Fruit fly (Drosophila melanogaster) whole organism, wandering third instar larva: ENCODE measurements around the gene CG7841.

Experiments used
- Dfd ChIP-seq: fragments of >200 bp; optimal IDR thresholded peaks from 2 replicates; lab custom pipeline; 2017; ENCODE audit warnings: missing biosample characterization, missing genetic modification characterization
- HLH106 ChIP-seq: fragments of 200-800 bp; optimal IDR thresholded peaks from 3 replicates; lab custom pipeline; 2019; ENCODE audit warnings: missing biosample characterization, mild to moderate bottlenecking, missing genetic modification characterization, moderate library complexity
- Mio ChIP-seq: sonication (Bioruptor generic); optimal IDR thresholded peaks from 2 replicates; lab custom pipeline; 2016; ENCODE audit warnings: missing biosample characterization, missing genetic modification characterization
- N ChIP-seq: fragments of >200 bp; optimal IDR thresholded peaks from 2 replicates; lab custom pipeline; 2018; ENCODE audit warnings: missing biosample characterization, missing external identifiers, missing genetic modification characterization
- Vsx2 ChIP-seq: fragments of 200-300, 225-300 bp; sonication (Bioruptor generic); optimal IDR thresholded peaks from 2 replicates; lab custom pipeline; 2018; ENCODE audit warnings: missing biosample characterization, missing genetic modification characterization; ENCODE audit not compliant: partially characterized antibody
- br ChIP-seq: fragments of 200-800 bp; sonication (Bioruptor generic); optimal IDR thresholded peaks from 2 replicates; lab custom pipeline; 2016; ENCODE audit warnings: missing biosample characterization, missing genetic modification characterization
- dl ChIP-seq, 2 experiments: fragments of 175-275, 200-275 bp in 1 of 2; fragments of 200-275 bp in 1 of 2; sonication (Bioruptor generic); optimal IDR thresholded peaks; lab custom pipeline; 2018; ENCODE audit warnings: mild to moderate bottlenecking in 2 of 2, missing biosample characterization in 2 of 2, missing genetic modification characterization in 2 of 2, moderate library complexity in 2 of 2; ENCODE audit not compliant: partially characterized antibody in 2 of 2, insufficient read depth in 1 of 2
- fru ChIP-seq: fragments of 200-800 bp; sonication (Bioruptor generic); optimal IDR thresholded peaks from 3 replicates; lab custom pipeline; 2016; ENCODE audit warnings: missing biosample characterization, mild to moderate bottlenecking, missing genetic modification characterization
- h ChIP-seq: fragments of 200-800 bp; sonication (Bioruptor generic); optimal IDR thresholded peaks from 3 replicates; lab custom pipeline; 2016; ENCODE audit warnings: missing biosample characterization, mild to moderate bottlenecking, missing genetic modification characterization
- lola ChIP-seq: fragments of >200 bp; optimal IDR thresholded peaks from 2 replicates; lab custom pipeline; 2017; ENCODE audit warnings: missing biosample characterization, missing genetic modification characterization
- pan ChIP-seq: fragments of >200 bp; optimal IDR thresholded peaks from 2 replicates; lab custom pipeline; 2017
- psq ChIP-seq: fragments of 200-800 bp; sonication (Bioruptor generic); optimal IDR thresholded peaks from 3 replicates; lab custom pipeline; 2017; ENCODE audit warnings: missing biosample characterization, mild to moderate bottlenecking, missing genetic modification characterization, moderate library complexity
- sv ChIP-seq: fragments of 200-800 bp; sonication (Bioruptor generic); optimal IDR thresholded peaks from 3 replicates; lab custom pipeline; 2016; ENCODE audit warnings: missing biosample characterization, missing genetic modification characterization

- TF ChIP-seq sv (GFP tag; lab: Kevin White, UChicago) (no peak), lola (GFP tag; lab: Kevin White, UChicago) (no peak), dl (GFP tag; optimal IDR thresholded peaks at IDR 0.05; lab: Kevin White, UChicago; ENCODE audit: insufficient read depth in 1 of 2, partially characterized antibody in 2 of 2) (no peak), psq (no peak), N (GFP tag; lab: Kevin White, UChicago) (no peak), Mio (GFP tag; lab: Kevin White, UChicago) (no peak), HLH106 (tag; lab: Kevin White, UChicago) (no peak), pan (lab: Kevin White, UChicago) (no peak), fru (GFP tag; lab: Kevin White, UChicago) (peak; percentile 13), br (peak; percentile 17), Vsx2 (GFP tag; lab: Kevin White, UChicago) (no peak), h (GFP tag; lab: Kevin White, UChicago) (peak; percentile 63), Dfd (no peak)
Measured at dm6 chr3L:15548843-15549242, 40.8 kb upstream of the CG7841 start.
